Worm (Caenorhabditis elegans) whole organism, L1 larva: ENCODE data around the gene R12B2.13.

Experiments
- C16A3.4 ChIP-seq: fragments of 150-350 bp; optimal IDR thresholded peaks from 2 replicates; lab custom pipeline; 2014; ENCODE audit warnings: missing biosample characterization, missing genetic modification characterization
- C34B4.2 ChIP-seq: sonication (generic microtip); optimal IDR thresholded peaks from 2 replicates; lab custom pipeline; 2017; ENCODE audit warnings: mild to moderate bottlenecking, missing genetic modification characterization, missing compliant biosample characterization
- ama-1 ChIP-seq: fragments of 150-350 bp; optimal IDR thresholded peaks from 2 replicates; lab custom pipeline; 2014
- blmp-1 ChIP-seq: fragments of 150-350 bp; optimal IDR thresholded peaks from 2 replicates; lab custom pipeline; 2014; ENCODE audit warnings: missing biosample characterization, missing genetic modification characterization
- ceh-63 ChIP-seq: fragments of 200-800 bp; sonication (Bioruptor generic); optimal IDR thresholded peaks from 2 replicates; lab custom pipeline; 2018; ENCODE audit warnings: mild to moderate bottlenecking, missing genetic modification characterization, missing compliant biosample characterization
- ceh-88 ChIP-seq: fragments of 200-800 bp; sonication (Bioruptor generic); IDR thresholded peaks from 2 replicates; pipeline ENCODE4 v1.3.6; 2022; ENCODE audit warnings: missing genetic modification characterization, missing compliant biosample characterization
- ceh-90 ChIP-seq: sonication (generic microtip); optimal IDR thresholded peaks from 2 replicates; lab custom pipeline; 2016; ENCODE audit warnings: missing genetic modification characterization, missing compliant biosample characterization
- dpl-1 ChIP-seq, 3 experiments: fragments of 150-350 bp in 2 of 3; sonication (generic microtip) in 1 of 3; optimal IDR thresholded peaks; 2 replicates each; lab custom pipeline; 2014 to 2017; ENCODE audit warnings: missing biosample characterization in 3 of 3, missing genetic modification characterization in 3 of 3, missing genetic modification reagents in 3 of 3
- efl-1 ChIP-seq, 4 experiments: fragments of 150-350 bp; optimal IDR thresholded peaks in 3 of 4; peaks in 1 of 4; 1 replicate in 1 of 4; 2 replicates in 3 of 4; lab custom pipeline; 2014; ENCODE audit warnings: missing biosample characterization in 2 of 4, missing genetic modification characterization in 2 of 4, missing genetic modification reagents in 2 of 4
- egl-27 ChIP-seq, 2 experiments: fragments of 150-350 bp in 1 of 2; sonication (generic microtip); optimal IDR thresholded peaks; 3 replicates each; lab custom pipeline; 2017 to 2018; ENCODE audit warnings: missing biosample characterization in 2 of 2, missing genetic modification characterization in 2 of 2, missing genetic modification reagents in 2 of 2
- elt-2 ChIP-seq: sonication (generic microtip); optimal IDR thresholded peaks from 2 replicates; lab custom pipeline; 2016; ENCODE audit warnings: missing genetic modification characterization, mild to moderate bottlenecking, inconsistent platforms, missing compliant biosample characterization, missing genetic modification reagents
- fkh-10 ChIP-seq: sonication (generic microtip); optimal IDR thresholded peaks from 2 replicates; lab custom pipeline; 2017; ENCODE audit warnings: missing biosample characterization, missing genetic modification reagents, missing genetic modification characterization
- fkh-8 ChIP-seq: sonication (generic microtip); optimal IDR thresholded peaks from 2 replicates; lab custom pipeline; 2016; ENCODE audit warnings: mild to moderate bottlenecking, missing genetic modification characterization, missing compliant biosample characterization
- fos-1 ChIP-seq: fragments of 150-350 bp; optimal IDR thresholded peaks from 2 replicates; lab custom pipeline; 2014; ENCODE audit warnings: missing biosample characterization, missing genetic modification characterization
- hlh-17 ChIP-seq: fragments of 200-800 bp; sonication (Bioruptor generic); optimal IDR thresholded peaks from 2 replicates; lab custom pipeline; 2018; ENCODE audit warnings: missing genetic modification characterization, mild to moderate bottlenecking, missing compliant biosample characterization, moderate library complexity, borderline replicate concordance
- hpl-2 ChIP-seq: fragments of 150-350 bp; optimal IDR thresholded peaks from 2 replicates; lab custom pipeline; 2014; ENCODE audit warnings: missing biosample characterization, missing genetic modification reagents, missing genetic modification characterization
- isw-1 ChIP-seq: fragments of 200-800 bp; sonication (Bioruptor generic); IDR thresholded peaks from 2 replicates; pipeline ENCODE4 v1.3.6; 2022; ENCODE audit warnings: missing genetic modification characterization, missing compliant biosample characterization
- jun-1 ChIP-seq: fragments of 150-350 bp; optimal IDR thresholded peaks from 2 replicates; lab custom pipeline; 2014; ENCODE audit warnings: missing biosample characterization, missing genetic modification reagents, missing genetic modification characterization
- lin-14 ChIP-seq: fragments of 200-800 bp; sonication (Bioruptor generic); optimal IDR thresholded peaks from 2 replicates; lab custom pipeline; 2018; ENCODE audit warnings: mild to moderate bottlenecking, missing genetic modification characterization, moderate library complexity, missing compliant biosample characterization
- lir-3 ChIP-seq: sonication (generic microtip); optimal IDR thresholded peaks from 2 replicates; lab custom pipeline; 2016; ENCODE audit warnings: mild to moderate bottlenecking, missing genetic modification characterization, moderate library complexity, missing compliant biosample characterization; ENCODE audit not compliant: poor library complexity
- lsy-2 ChIP-seq, 2 experiments: fragments of 150-350 bp; optimal IDR thresholded peaks; 2 replicates each; lab custom pipeline; 2014; ENCODE audit warnings: missing biosample characterization in 2 of 2, missing genetic modification characterization in 2 of 2
- mdl-1 ChIP-seq, 2 experiments: fragments of 150-350 bp; optimal IDR thresholded peaks; 2 replicates each; lab custom pipeline; 2014 to 2017; ENCODE audit warnings: missing biosample characterization in 2 of 2, missing genetic modification characterization in 2 of 2, inconsistent platforms in 1 of 2
- mef-2 ChIP-seq: fragments of 150-350 bp; optimal IDR thresholded peaks from 2 replicates; lab custom pipeline; 2014; ENCODE audit warnings: missing biosample characterization, missing genetic modification characterization
- mep-1 ChIP-seq: fragments of 150-350 bp; optimal IDR thresholded peaks from 2 replicates; lab custom pipeline; 2014; ENCODE audit warnings: missing biosample characterization, missing genetic modification characterization
- nhr-11 ChIP-seq: fragments of 150-350 bp; optimal IDR thresholded peaks from 2 replicates; lab custom pipeline; 2014; ENCODE audit warnings: missing biosample characterization, missing genetic modification characterization
- nhr-12 ChIP-seq: sonication (generic microtip); optimal IDR thresholded peaks from 2 replicates; lab custom pipeline; 2017; ENCODE audit warnings: missing biosample characterization, missing genetic modification characterization
- nhr-19 ChIP-seq: fragments of 200-800 bp; sonication (Bioruptor generic); conservative IDR thresholded peaks from 2 replicates; pipeline ENCODE4 v1.3.6; 2022; ENCODE audit warnings: missing genetic modification characterization, missing compliant biosample characterization
- nhr-20 ChIP-seq: sonication (generic microtip); optimal IDR thresholded peaks from 2 replicates; lab custom pipeline; 2016; ENCODE audit warnings: mild to moderate bottlenecking, missing genetic modification characterization, missing compliant biosample characterization
- nhr-28 ChIP-seq: fragments of 150-350 bp; optimal IDR thresholded peaks from 2 replicates; lab custom pipeline; 2014; ENCODE audit warnings: missing biosample characterization, missing genetic modification characterization
- nhr-47 ChIP-seq: sonication (generic microtip); optimal IDR thresholded peaks from 2 replicates; lab custom pipeline; 2016; ENCODE audit warnings: mild to moderate bottlenecking, missing genetic modification characterization, moderate library complexity, missing compliant biosample characterization
- nhr-71 ChIP-seq: sonication (generic microtip); optimal IDR thresholded peaks from 2 replicates; lab custom pipeline; 2016; ENCODE audit warnings: mild to moderate bottlenecking, missing genetic modification characterization, moderate library complexity, missing compliant biosample characterization
- nhr-77 ChIP-seq: fragments of 150-350 bp; optimal IDR thresholded peaks from 2 replicates; lab custom pipeline; 2014; ENCODE audit warnings: missing biosample characterization, missing genetic modification characterization
- nhr-84 ChIP-seq: sonication (generic microtip); optimal IDR thresholded peaks from 2 replicates; lab custom pipeline; 2017; ENCODE audit warnings: missing biosample characterization, missing genetic modification characterization
- rnt-1 ChIP-seq: sonication (generic microtip); optimal IDR thresholded peaks from 2 replicates; lab custom pipeline; 2016; ENCODE audit warnings: mild to moderate bottlenecking, missing genetic modification characterization, moderate library complexity, missing compliant biosample characterization
- skn-1 ChIP-seq: fragments of 150-350 bp; optimal IDR thresholded peaks from 2 replicates; lab custom pipeline; 2014; ENCODE audit warnings: missing biosample characterization, missing genetic modification characterization
- snu-23 ChIP-seq: sonication (generic microtip); optimal IDR thresholded peaks from 2 replicates; lab custom pipeline; 2016; ENCODE audit warnings: missing genetic modification characterization, missing compliant biosample characterization
- sox-4 ChIP-seq: sonication (generic microtip); optimal IDR thresholded peaks from 2 replicates; lab custom pipeline; 2016; ENCODE audit warnings: missing genetic modification characterization, missing compliant biosample characterization
- sup-37 ChIP-seq: fragments of 200-800 bp; sonication (Bioruptor generic); optimal IDR thresholded peaks from 2 replicates; lab custom pipeline; 2018; ENCODE audit warnings: mild to moderate bottlenecking, missing genetic modification characterization, missing compliant biosample characterization
- swsn-7 ChIP-seq: sonication (generic microtip); optimal IDR thresholded peaks from 2 replicates; lab custom pipeline; 2016; ENCODE audit warnings: missing genetic modification characterization, missing compliant biosample characterization
- tbx-2 ChIP-seq: sonication (generic microtip); optimal IDR thresholded peaks from 2 replicates; lab custom pipeline; 2016; ENCODE audit warnings: missing genetic modification characterization, missing compliant biosample characterization
- tlp-1 ChIP-seq: fragments of 150-350 bp; optimal IDR thresholded peaks from 2 replicates; lab custom pipeline; 2014; ENCODE audit warnings: missing biosample characterization, missing genetic modification characterization
- unc-30 ChIP-seq: sonication (generic microtip); optimal IDR thresholded peaks from 2 replicates; lab custom pipeline; 2017; ENCODE audit warnings: missing biosample characterization, missing genetic modification characterization
- unc-86 ChIP-seq: sonication (generic microtip); optimal IDR thresholded peaks from 2 replicates; lab custom pipeline; 2016; ENCODE audit warnings: missing genetic modification characterization, missing compliant biosample characterization
- unc-98 ChIP-seq: fragments of 200-800 bp; sonication (Bioruptor generic); IDR thresholded peaks from 2 replicates; pipeline ENCODE4 v1.3.6; 2022; ENCODE audit warnings: missing genetic modification characterization, missing compliant biosample characterization
- xbp-1 ChIP-seq: sonication (generic microtip); optimal IDR thresholded peaks from 2 replicates; lab custom pipeline; 2016; ENCODE audit warnings: missing genetic modification characterization, missing compliant biosample characterization
- zag-1 ChIP-seq: fragments of 150-350 bp; optimal IDR thresholded peaks from 2 replicates; lab custom pipeline; 2014; ENCODE audit warnings: missing biosample characterization, missing genetic modification characterization
- zip-4 ChIP-seq: fragments of 200-800 bp; sonication (Bioruptor generic); optimal IDR thresholded peaks from 2 replicates; lab custom pipeline; 2018; ENCODE audit warnings: mild to moderate bottlenecking, missing genetic modification characterization, moderate library complexity, missing compliant biosample characterization

The R12B2.13 gene

DNA sequence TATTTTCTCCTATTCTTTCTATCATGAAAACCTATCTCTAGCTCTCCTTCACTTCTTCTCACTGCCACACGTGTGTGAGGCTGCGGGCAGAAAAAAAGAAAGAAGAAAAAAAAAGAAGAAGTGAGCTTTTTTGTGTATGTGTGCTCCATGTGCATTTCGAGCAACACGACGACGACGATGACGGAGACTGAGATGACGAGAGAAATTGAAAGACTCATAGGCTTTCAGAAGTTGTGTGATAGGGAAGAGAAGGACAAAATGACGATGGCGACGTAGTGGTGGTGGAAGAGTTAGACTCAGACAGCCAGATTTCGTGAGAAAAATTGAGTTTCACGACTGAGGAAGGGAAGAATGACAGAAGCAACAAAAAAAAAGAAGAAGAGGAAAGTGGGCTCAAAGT, 12.2 kb upstream of the R12B2.13 start (continued):
- TF ChIP-seq unc-98 (GFP tag; lab: Robert Waterston, UW), result no peak
- no peak for TF ChIP-seq elt-2 (tag; lab: Kevin White, UChicago)
- TF ChIP-seq nhr-11 (tag; lab: Kevin White, UChicago), result peak; percentile 3
- peak; percentile 4 for TF ChIP-seq jun-1 (tag; lab: Kevin White, UChicago)
- 0 out of 2 replicates have a peak, but pooled peaks have one; percentile 26 for TF ChIP-seq ceh-88 (GFP tag; lab: Robert Waterston, UW)
- TF ChIP-seq hlh-17 (GFP tag; lab: Kevin White, UChicago), result no peak
- peak; percentile 96 for TF ChIP-seq fkh-10 (GFP tag; lab: Kevin White, UChicago)

DNA sequence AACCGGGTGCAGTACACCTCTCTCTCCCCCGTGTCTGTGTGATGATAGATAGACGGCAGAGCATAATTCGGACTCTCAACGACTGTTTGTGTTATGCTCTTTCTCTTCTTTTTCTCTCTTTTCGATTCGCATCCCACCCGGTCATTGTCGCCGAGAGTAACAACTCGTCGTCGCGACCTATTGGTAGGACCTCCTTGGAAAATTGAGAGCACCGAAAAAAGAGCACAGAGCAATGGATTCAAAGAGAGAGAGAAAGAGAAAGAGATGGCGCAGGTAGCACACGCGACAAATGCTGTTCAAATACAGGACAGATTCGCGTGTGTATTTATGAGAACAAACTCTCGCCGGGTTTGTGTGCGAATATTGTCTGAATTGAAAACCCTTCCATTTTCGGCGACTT, 10.4 kb upstream of the R12B2.13 start:
- TF ChIP-seq nhr-77 (tag; lab: Kevin White, UChicago) (peak; percentile 11), tbx-2 (tag; lab: Kevin White, UChicago) (peak; percentile 55), mep-1 (peak; percentile 40), nhr-20 (tag; lab: Kevin White, UChicago) (peak; percentile 34), sox-4 (tag; lab: Kevin White, UChicago) (no peak), skn-1 (tag; lab: Kevin White, UChicago) (peak; percentile 19), lin-14 (GFP tag; lab: Kevin White, UChicago) (peak; percentile 75), fkh-8 (peak; percentile 10), nhr-19 (GFP tag; lab: Robert Waterston, UW) (0 out of 2 replicates have a peak, but pooled peaks have one; percentile 2), mdl-1 (tag; optimal IDR thresholded peaks at IDR 0.05; lab: Kevin White, UChicago) (peak in 1 of 2 experiments; percentile 62), rnt-1 (tag; lab: Kevin White, UChicago) (peak; percentile 18), nhr-47 (peak; percentile 13), lsy-2 (tag; optimal IDR thresholded peaks at IDR 0.05; lab: Kevin White, UChicago) (peak in 1 of 2 experiments; percentile 31), efl-1 (optimal IDR thresholded peaks at IDR 0.05; lab: Kevin White, UChicago) (peak in 1 of 2 experiments; percentile 4), efl-1 (GFP tag; optimal IDR thresholded peaks at IDR 0.05 in 1 of 2; lab: Kevin White, UChicago) (peak in 1 of 2 experiments; percentile 94), nhr-71 (tag; lab: Kevin White, UChicago) (peak; percentile 70), hpl-2 (no peak), nhr-12 (tag; lab: Kevin White, UChicago) (no peak), dpl-1 (GFP tag; optimal IDR thresholded peaks at IDR 0.05; lab: Kevin White, UChicago) (no peak)
- TF ChIP-seq, all 84 proteins: peak for 14

DNA sequence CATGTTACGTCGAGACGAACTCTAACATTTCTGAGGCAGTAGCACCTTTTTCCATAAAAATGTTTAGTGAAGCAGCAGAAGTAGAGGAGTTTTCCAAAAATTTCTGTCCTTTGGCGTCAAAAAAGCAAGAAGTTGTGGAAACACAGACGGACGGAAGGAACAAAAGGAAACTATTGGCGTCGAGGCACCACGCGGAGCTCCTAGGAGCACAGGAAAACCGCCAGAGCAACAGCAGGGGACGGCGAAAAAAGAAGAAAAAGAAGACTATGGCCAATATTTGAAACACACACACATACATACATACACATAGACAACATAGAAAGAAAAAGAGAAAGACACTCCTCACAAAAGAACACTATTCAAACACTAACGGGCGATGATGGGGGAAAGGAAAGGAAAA, 9.6 kb upstream of the R12B2.13 start:
- no peak for TF ChIP-seq hlh-17 (GFP tag; lab: Kevin White, UChicago)
- no peak for TF ChIP-seq lir-3
- no peak for TF ChIP-seq zag-1 (tag; lab: Kevin White, UChicago)
- no peak for TF ChIP-seq isw-1 (GFP tag; lab: Robert Waterston, UW)
- TF ChIP-seq sup-37 (GFP tag; lab: Kevin White, UChicago), result no peak
- TF ChIP-seq dpl-1 (GFP tag; optimal IDR thresholded peaks at IDR 0.05; lab: Kevin White, UChicago), result peak in 1 of 3 experiments; percentile 5
- no peak for TF ChIP-seq rnt-1 (tag; lab: Kevin White, UChicago)
- TF ChIP-seq nhr-84, result no peak
- TF ChIP-seq mdl-1 (tag; optimal IDR thresholded peaks at IDR 0.05; lab: Kevin White, UChicago), result no peak
- no peak for TF ChIP-seq nhr-20 (tag; lab: Kevin White, UChicago)
- TF ChIP-seq swsn-7 (tag; lab: Kevin White, UChicago), result no peak
- no peak for TF ChIP-seq nhr-77 (tag; lab: Kevin White, UChicago)
- TF ChIP-seq lin-14 (GFP tag; lab: Kevin White, UChicago), result peak; percentile 53
- TF ChIP-seq C16A3.4 (tag; lab: Kevin White, UChicago), result no peak
- TF ChIP-seq snu-23 (GFP tag; lab: Kevin White, UChicago), result no peak
- TF ChIP-seq efl-1 (optimal IDR thresholded peaks at IDR 0.05; lab: Kevin White, UChicago), result no peak
- TF ChIP-seq efl-1 (GFP tag; optimal IDR thresholded peaks at IDR 0.05 in 1 of 2; lab: Kevin White, UChicago), result peak in 1 of 2 experiments; percentile 51
- no peak for TF ChIP-seq ceh-90 (tag; lab: Kevin White, UChicago)
- TF ChIP-seq xbp-1 (tag; lab: Kevin White, UChicago), result no peak
- TF ChIP-seq ceh-63 (GFP tag; lab: Kevin White, UChicago), result no peak
- no peak for TF ChIP-seq zip-4
- TF ChIP-seq tlp-1 (tag; lab: Kevin White, UChicago), result no peak
- no peak for TF ChIP-seq ama-1 (lab: Kevin White, UChicago)
- TF ChIP-seq unc-30 (tag; lab: Kevin White, UChicago), result no peak
- TF ChIP-seq blmp-1 (tag; lab: Kevin White, UChicago), result no peak
- TF ChIP-seq nhr-28 (tag; lab: Kevin White, UChicago), result no peak
- TF ChIP-seq mef-2 (tag; lab: Kevin White, UChicago), result no peak
- no peak for TF ChIP-seq jun-1 (tag; lab: Kevin White, UChicago)
- TF ChIP-seq unc-98 (GFP tag; lab: Robert Waterston, UW), result no peak
- no peak for TF ChIP-seq nhr-11 (tag; lab: Kevin White, UChicago)
- TF ChIP-seq C34B4.2 (tag; lab: Kevin White, UChicago), result no peak
- TF ChIP-seq unc-86 (tag; lab: Kevin White, UChicago), result no peak
- TF ChIP-seq fos-1 (tag; lab: Kevin White, UChicago), result no peak
- no peak for TF ChIP-seq fkh-8
- no peak for TF ChIP-seq sox-4 (tag; lab: Kevin White, UChicago)
- TF ChIP-seq egl-27 (tag; optimal IDR thresholded peaks at IDR 0.05; lab: Kevin White, UChicago), result no peak
